Worm (Caenorhabditis elegans): Measurements from ENCODE around the gene srx-56.
"Not testable (repeated sequence)": the region's sequence is repeated elsewhere in the genome, so short reads cannot be mapped to it uniquely, and the experiment has no call there.

DNA sequence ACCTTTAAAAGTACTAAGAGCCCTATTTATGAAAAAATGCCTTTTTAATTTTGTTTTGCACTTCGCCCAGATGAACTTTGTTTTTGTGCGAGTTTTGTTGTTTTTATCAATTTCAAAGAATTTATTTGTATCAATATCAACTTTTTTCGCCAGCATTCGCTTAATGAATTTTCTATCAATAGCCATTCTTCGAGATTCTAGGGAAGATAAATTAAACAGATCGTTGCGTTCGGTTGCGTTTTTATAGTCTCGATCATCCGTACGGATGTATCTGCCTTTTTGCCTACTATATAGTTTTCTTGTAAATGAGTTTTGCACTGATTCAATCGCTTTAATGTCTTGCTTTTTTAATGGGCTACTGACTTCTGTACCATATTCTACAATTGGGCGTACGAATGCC, 28.7 kb upstream of the srx-56 start, which contains the start of gene nhr-147:
- not testable (repeated sequence) for TF ChIP-seq ZK546.5, mdl-1, lin-39, ceh-16, peb-1, nhr-11, nhr-237, nhr-23 (tag; optimal IDR thresholded peaks at IDR 0.05)
